Worm (Caenorhabditis elegans): ENCODE measurements around the gene acr-5.
"Not testable (repeated sequence)": the region's sequence is repeated elsewhere in the genome, so short reads cannot be mapped to it uniquely, and the experiment has no call there.

Gene acr-5

ce11 chrIII:6514673-6515072, at the start of gene acr-5:
acr-5 (minus strand) TSS chrIII:6514773.
- TF ChIP-seq sox-4 (tag; optimal IDR thresholded peaks at IDR 0.05) (no peak), elt-2 (tag; optimal IDR thresholded peaks at IDR 0.05) (no peak), hlh-13 (GFP tag; optimal IDR thresholded peaks at IDR 0.05) (no peak), ceh-14 (tag; optimal IDR thresholded peaks at IDR 0.05) (no peak), npax-4 (tag; optimal IDR thresholded peaks at IDR 0.05) (no peak), ceh-24 (tag; optimal IDR thresholded peaks at IDR 0.05) (no peak), T23F11.4 (GFP tag; optimal IDR thresholded peaks at IDR 0.05) (no peak), ceh-6 (GFP tag; optimal IDR thresholded peaks at IDR 0.05) (no peak), ceh-30 (tag; optimal IDR thresholded peaks at IDR 0.05) (no peak), pha-4 (tag; optimal IDR thresholded peaks at IDR 0.05) (no peak), K02D7.2 (tag; optimal IDR thresholded peaks at IDR 0.05) (no peak), dmd-4 (tag; optimal IDR thresholded peaks at IDR 0.05; ENCODE audit: borderline replicate concordance) (no peak), fkh-6 (tag; optimal IDR thresholded peaks at IDR 0.05) (no peak), pqm-1 (tag; optimal IDR thresholded peaks at IDR 0.05) (no peak), odd-2 (tag; optimal IDR thresholded peaks at IDR 0.05) (no peak), unc-3 (GFP tag; conservative IDR thresholded peaks at IDR 0.05) (no peak), unc-3 (tag; optimal IDR thresholded peaks at IDR 0.05) (no peak), nhr-232 (tag; optimal IDR thresholded peaks at IDR 0.05) (no peak)

ce11 chrIII:6558487-6558886, 43.9 kb upstream of the acr-5 start, which contains the start of gene C09E7.8:
C09E7.8 (minus strand) TSS chrIII:6558587.
- TF ChIP-seq ceh-30 (tag; optimal IDR thresholded peaks at IDR 0.05) (no peak), pax-1 (tag; optimal IDR thresholded peaks at IDR 0.05) (no peak), sdc-2 (tag; optimal IDR thresholded peaks at IDR 0.05) (no peak), npax-4 (tag; optimal IDR thresholded peaks at IDR 0.05) (no peak), C08G9.2 (tag; optimal IDR thresholded peaks at IDR 0.05) (no peak)

ce11 chrIII:6551187-6552058, 36.9 kb upstream of the acr-5 start, which contains the start of gene C09E7.7:
C09E7.7 (minus strand) TSS chrIII:6551243.
- TF ChIP-seq ttx-3 (tag; optimal IDR thresholded peaks at IDR 0.05) = peak; percentile 31
- peak; percentile 12 for TF ChIP-seq unc-86 (tag; optimal IDR thresholded peaks at IDR 0.05)
- peak; percentile 75 for TF ChIP-seq F13H6.1 (tag; optimal IDR thresholded peaks at IDR 0.05)
- TF ChIP-seq nhr-232 (tag; optimal IDR thresholded peaks at IDR 0.05) = peak; percentile 11
- peak; percentile 9 for TF ChIP-seq ceh-6 (GFP tag; optimal IDR thresholded peaks at IDR 0.05)
- peak; percentile 85 for TF ChIP-seq ceh-2 (tag; optimal IDR thresholded peaks at IDR 0.05)
- TF ChIP-seq lim-6 (tag; optimal IDR thresholded peaks at IDR 0.05) = peak; percentile 67
- TF ChIP-seq hlh-6 (tag; optimal IDR thresholded peaks at IDR 0.05) = peak; percentile 72
- peak; percentile 75 for TF ChIP-seq zip-5 (tag; optimal IDR thresholded peaks at IDR 0.05)
- TF ChIP-seq pha-2 (tag; optimal IDR thresholded peaks at IDR 0.05) = peak; percentile 49
- peak; percentile 59 for TF ChIP-seq elt-2 (tag; optimal IDR thresholded peaks at IDR 0.05)
- peak; percentile 89 for TF ChIP-seq tbx-2 (tag; optimal IDR thresholded peaks at IDR 0.05)
- TF ChIP-seq ref-2 (tag; optimal IDR thresholded peaks at IDR 0.05) = peak; percentile 91
- peak; percentile 52 for TF ChIP-seq ceh-19 (GFP tag; optimal IDR thresholded peaks at IDR 0.05)
- peak; percentile 52 for TF ChIP-seq unc-42 (tag; optimal IDR thresholded peaks at IDR 0.05)
- peak; percentile 12 for TF ChIP-seq gmeb-2 (tag; optimal IDR thresholded peaks at IDR 0.05)
- peak; percentile 87 for TF ChIP-seq ceh-14 (tag; optimal IDR thresholded peaks at IDR 0.05)
- peak; percentile 45 for TF ChIP-seq sdc-2 (tag; optimal IDR thresholded peaks at IDR 0.05)
- peak; percentile 90 for TF ChIP-seq C08G9.2 (tag; optimal IDR thresholded peaks at IDR 0.05)
- TF ChIP-seq pqm-1 (tag; optimal IDR thresholded peaks at IDR 0.05) = peak; percentile 62
- peak; percentile 72 for TF ChIP-seq tbx-7 (tag; optimal IDR thresholded peaks at IDR 0.05)
- not testable (repeated sequence) for TF ChIP-seq unc-3 (GFP tag; conservative IDR thresholded peaks at IDR 0.05)
- TF ChIP-seq unc-3 (tag; optimal IDR thresholded peaks at IDR 0.05) = peak; percentile 65
- peak; percentile 67 for TF ChIP-seq fkh-6 (tag; optimal IDR thresholded peaks at IDR 0.05)
- TF ChIP-seq ztf-16 (tag; optimal IDR thresholded peaks at IDR 0.05) = peak; percentile 54
- 0 out of 2 replicates have a peak, but pooled peaks have one; percentile 38 for TF ChIP-seq sox-2 (GFP tag; IDR thresholded peaks at IDR 0.05)
- TF ChIP-seq ahr-1 (tag; optimal IDR thresholded peaks at IDR 0.05) = peak; percentile 77
- peak; percentile 62 for TF ChIP-seq ceh-18 (tag; optimal IDR thresholded peaks at IDR 0.05)
- TF ChIP-seq fax-1 (tag; optimal IDR thresholded peaks at IDR 0.05) = peak; percentile 86
- peak; percentile 92 for TF ChIP-seq mec-3 (tag; optimal IDR thresholded peaks at IDR 0.05; ENCODE audit: borderline replicate concordance)
- peak; percentile 37 for TF ChIP-seq syd-9 (tag; optimal IDR thresholded peaks at IDR 0.05)
- TF ChIP-seq hlh-8 (tag; optimal IDR thresholded peaks at IDR 0.05) = peak; percentile 69
- TF ChIP-seq npax-4 (tag; optimal IDR thresholded peaks at IDR 0.05) = peak; percentile 4
- TF ChIP-seq pag-3 (tag; optimal IDR thresholded peaks at IDR 0.05; ENCODE audit: borderline replicate concordance) = peak; percentile 66
- peak; percentile 87 for TF ChIP-seq rnt-1 (tag; optimal IDR thresholded peaks at IDR 0.05)
- TF ChIP-seq hlh-15 (tag; optimal IDR thresholded peaks at IDR 0.05) = peak; percentile 0
